Worm (Caenorhabditis elegans) whole organism, L4 larva: ENCODE data around the gene C06G4.6.
A peak's percentile ranks its signal among the peaks of the same experiment; 100 is the strongest.

ENCODE experiments used
- Y48G9A.11 ChIP-seq: fragments of 200-800 bp; sonication (Bioruptor generic); IDR thresholded peaks from 2 replicates; pipeline ENCODE4 v1.3.6; 2022; ENCODE audit warnings: missing genetic modification reagents, missing genetic modification characterization, missing compliant biosample characterization
- aha-1 ChIP-seq: fragments of 150-350 bp; peaks from one replicate; lab custom pipeline; 2014; ENCODE audit warnings: missing biosample characterization, missing genetic modification characterization
- ceh-82 ChIP-seq: sonication (generic microtip); optimal IDR thresholded peaks from 2 replicates; lab custom pipeline; 2017; ENCODE audit warnings: missing biosample characterization, missing genetic modification characterization
- daf-8 ChIP-seq: fragments of 200-800 bp; sonication (Bioruptor generic); IDR thresholded peaks from 2 replicates; pipeline ENCODE4 v1.3.6; 2022; ENCODE audit warnings: missing genetic modification characterization, missing compliant biosample characterization
- dve-1 ChIP-seq: sonication (generic microtip); optimal IDR thresholded peaks from 2 replicates; lab custom pipeline; 2017; ENCODE audit warnings: antibody characterized with exemption, mild to moderate bottlenecking, missing genetic modification characterization, missing compliant biosample characterization; ENCODE audit not compliant: insufficient read depth
- mxl-2 ChIP-seq: fragments of 200-800 bp; sonication (Bioruptor generic); conservative IDR thresholded peaks from 2 replicates; pipeline ENCODE4 v1.3.6; 2022; ENCODE audit warnings: missing genetic modification reagents, missing genetic modification characterization, missing compliant biosample characterization
- nhr-11 ChIP-seq: fragments of 150-350 bp; optimal IDR thresholded peaks from 2 replicates; lab custom pipeline; 2014; ENCODE audit warnings: missing biosample characterization, missing genetic modification characterization
- nhr-28 ChIP-seq: fragments of 150-350 bp; optimal IDR thresholded peaks from 2 replicates; lab custom pipeline; 2014; ENCODE audit warnings: missing biosample characterization, missing genetic modification characterization
- nhr-77 ChIP-seq: fragments of 150-350 bp; optimal IDR thresholded peaks from 2 replicates; lab custom pipeline; 2014; ENCODE audit warnings: missing biosample characterization, missing genetic modification characterization
- pqm-1 ChIP-seq: sonication (generic microtip); optimal IDR thresholded peaks from 2 replicates; lab custom pipeline; 2017; ENCODE audit warnings: missing biosample characterization, missing genetic modification characterization
- unc-62 ChIP-seq, 3 experiments: fragments of 150-350 bp in 1 of 3; sonication (generic microtip); optimal IDR thresholded peaks in 2 of 3; peaks in 1 of 3; 1 replicate in 1 of 3; 2 replicates in 2 of 3; lab custom pipeline; 2014 to 2017; ENCODE audit warnings: missing biosample characterization in 3 of 3, missing genetic modification characterization in 3 of 3, missing genetic modification reagents in 3 of 3, missing genotype in 1 of 3
- ztf-11 ChIP-seq: fragments of 150-350 bp; optimal IDR thresholded peaks from 2 replicates; lab custom pipeline; 2014; ENCODE audit warnings: missing biosample characterization, missing genetic modification characterization

DNA sequence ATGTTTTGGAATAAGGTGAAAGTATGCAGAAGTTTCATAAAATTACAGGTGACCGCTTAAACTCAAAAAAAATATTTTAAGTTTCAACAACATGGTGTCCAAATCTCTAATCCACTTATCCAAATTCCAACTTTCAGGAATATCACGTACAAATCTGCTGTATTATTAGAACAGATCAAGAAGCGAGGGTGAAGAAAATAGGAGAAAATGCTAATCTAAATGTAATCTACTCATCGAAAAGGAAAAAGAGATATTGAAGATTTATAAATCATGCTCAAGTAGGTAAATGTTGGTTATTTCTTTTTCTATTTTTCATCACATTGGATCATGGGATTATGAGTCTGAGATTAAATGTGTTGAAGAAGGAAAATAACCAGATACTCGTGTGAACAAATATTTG is 2.6 kb upstream of the C06G4.6 start:
- TF ChIP-seq nhr-11 (tag; lab: Kevin White, UChicago) (no peak), ceh-82 (tag; lab: Kevin White, UChicago) (no peak), pqm-1 (tag; lab: Kevin White, UChicago) (no peak), ztf-11 (tag; lab: Kevin White, UChicago) (no peak), nhr-77 (no peak), Y48G9A.11 (no peak), unc-62 (GFP tag; optimal IDR thresholded peaks at IDR 0.05 in 1 of 2; lab: Kevin White, UChicago) (no peak), unc-62 (tag; optimal IDR thresholded peaks at IDR 0.05; lab: Kevin White, UChicago) (no peak), daf-8 (no peak), nhr-28 (no peak), mxl-2 (no peak), dve-1 (tag; lab: Kevin White, UChicago) (no peak), aha-1 (tag; lab: Kevin White, UChicago) (peak; percentile 67)
